Worm (Caenorhabditis elegans): Measurements from ENCODE around the gene clec-20.

DNA sequence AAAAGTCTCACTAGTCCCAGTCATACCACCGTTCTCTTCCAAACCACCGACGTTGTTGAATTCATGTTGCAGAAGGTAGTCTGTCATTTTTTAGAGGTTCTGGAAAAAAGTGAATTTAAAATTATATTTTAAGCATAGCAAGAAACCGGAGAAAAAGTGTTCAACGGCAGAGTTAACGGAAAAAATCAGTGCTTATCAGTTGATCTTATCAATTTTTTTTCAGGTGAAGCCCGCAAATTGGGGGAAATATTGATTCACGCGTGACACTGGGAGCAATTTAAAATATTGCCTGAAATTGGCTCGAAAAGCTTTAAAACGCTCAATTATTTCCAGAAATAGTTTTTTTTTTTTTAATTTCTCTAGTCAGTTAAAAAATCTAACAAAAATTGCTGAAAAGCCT lies 15.2 kb downstream of the clec-20 start, which contains the start of gene math-38:
- TF ChIP-seq unc-39 (tag; optimal IDR thresholded peaks at IDR 0.05): no peak
- no peak for TF ChIP-seq lin-13 (tag; optimal IDR thresholded peaks at IDR 0.05)
- TF ChIP-seq snpc-4 (tag; optimal IDR thresholded peaks at IDR 0.05): no peak
- no peak for TF ChIP-seq zip-8 (tag; optimal IDR thresholded peaks at IDR 0.05)
- TF ChIP-seq unc-62 (GFP tag; optimal IDR thresholded peaks at IDR 0.05): no peak
- TF ChIP-seq nhr-237 (tag; optimal IDR thresholded peaks at IDR 0.05): no peak
- no peak for TF ChIP-seq sem-2 (GFP tag; optimal IDR thresholded peaks at IDR 0.05)
- TF ChIP-seq mep-1 (tag; optimal IDR thresholded peaks at IDR 0.05): no peak
- no peak for TF ChIP-seq elt-1 (tag; optimal IDR thresholded peaks at IDR 0.05; ENCODE audit: borderline replicate concordance, insufficient read depth)
- no peak for TF ChIP-seq nhr-76 (tag; optimal IDR thresholded peaks at IDR 0.05)
- TF ChIP-seq mab-5 (tag; optimal IDR thresholded peaks at IDR 0.05): no peak
- TF ChIP-seq ceh-43 (GFP tag; optimal IDR thresholded peaks at IDR 0.05): no peak
- no peak for TF ChIP-seq lsy-2 (tag; optimal IDR thresholded peaks at IDR 0.05)
